Worm (Caenorhabditis elegans): ENCODE data around the gene lpr-6.

DNA sequence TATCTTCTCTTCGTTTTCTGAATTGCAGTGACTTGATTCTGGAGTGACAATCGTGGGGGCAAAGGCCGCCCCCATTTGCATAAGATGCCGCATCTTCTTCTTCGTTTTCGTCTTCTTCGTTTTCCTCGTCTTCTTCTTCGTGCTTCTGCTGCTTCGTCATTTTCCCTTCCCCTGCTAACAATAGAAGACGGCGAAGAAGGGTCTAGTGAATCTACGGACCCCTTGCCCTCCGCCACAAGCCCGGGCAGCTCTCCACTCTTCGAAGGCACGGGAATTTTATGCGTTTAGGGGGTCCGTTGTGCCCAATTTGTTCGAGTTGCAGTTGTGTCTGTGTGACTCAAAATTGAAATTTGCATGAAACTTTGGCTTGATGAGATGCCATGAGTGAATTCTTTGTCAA is 27.9 kb upstream of the lpr-6 start:
- no peak for TF ChIP-seq ahr-1 (tag; optimal IDR thresholded peaks at IDR 0.05)
- no peak for TF ChIP-seq hlh-8 (tag; optimal IDR thresholded peaks at IDR 0.05)
- TF ChIP-seq ama-1 (optimal IDR thresholded peaks at IDR 0.05) = no peak
- no peak for TF ChIP-seq dmd-4 (tag; optimal IDR thresholded peaks at IDR 0.05; ENCODE audit: borderline replicate concordance)
- TF ChIP-seq madf-2 (tag; optimal IDR thresholded peaks at IDR 0.05) = no peak
- TF ChIP-seq eyg-1 (tag; optimal IDR thresholded peaks at IDR 0.05) = no peak
